Fruit fly (Drosophila melanogaster): ENCODE measurements around the gene Vha100-4.

Gene Vha100-4

DNA sequence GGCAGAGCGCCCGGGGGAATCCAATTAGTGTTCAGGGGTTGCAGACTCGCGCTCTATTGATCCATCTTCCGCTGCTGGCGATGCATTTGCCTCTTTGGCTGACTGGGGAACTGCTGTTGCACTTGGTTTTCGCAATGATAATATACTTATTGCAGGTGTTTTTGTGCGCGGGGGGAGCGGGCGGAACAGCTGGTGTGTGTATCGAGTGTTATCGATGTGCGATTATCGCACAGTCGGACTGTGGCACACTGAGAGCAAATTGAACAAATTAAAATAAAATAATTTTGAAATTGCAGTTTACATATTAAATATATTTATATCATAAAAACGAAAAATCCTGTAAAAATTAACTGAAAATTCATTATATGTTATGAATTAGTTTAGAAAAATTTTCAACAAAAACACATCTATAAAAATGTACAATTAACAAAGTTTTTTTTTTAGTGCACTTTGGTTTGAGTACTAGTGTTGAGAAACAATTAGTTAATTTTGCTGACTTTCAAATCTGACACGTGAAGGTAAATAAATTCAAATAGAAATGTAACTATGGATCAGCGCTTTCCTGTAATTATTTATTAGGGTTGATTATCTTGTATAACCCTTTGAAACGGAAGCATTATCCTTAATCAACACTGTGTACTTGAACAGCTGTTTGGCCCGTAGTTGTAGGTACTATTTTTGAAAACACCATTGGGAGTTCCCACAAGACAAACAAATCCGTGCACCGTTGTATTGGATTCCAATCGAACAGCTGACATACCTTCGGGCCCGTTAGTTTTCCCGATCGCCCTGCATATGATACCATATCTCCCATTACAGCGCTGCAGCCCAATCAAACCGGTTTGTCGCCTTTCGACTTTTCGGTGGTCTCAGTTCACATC lies 13.2 kb upstream of the Vha100-4 start, which contains the start of the genes Wdr37 and koko:
Wdr37 (minus strand) TSS at position 168 of the 881 bp plus-strand sequence.
koko (plus strand) TSS at position 478 of the 881 bp plus-strand sequence.
- TF ChIP-seq dmrt93B (GFP tag; optimal IDR thresholded peaks at IDR 0.05) = peak; percentile 92
- peak; percentile 88 for TF ChIP-seq Dfd (GFP tag; optimal IDR thresholded peaks at IDR 0.05)
- TF ChIP-seq foxo (GFP tag; optimal IDR thresholded peaks at IDR 0.05) = peak in 1 of 2 experiments; percentile 98
- TF ChIP-seq sage (GFP tag; optimal IDR thresholded peaks at IDR 0.05) = peak; percentile 79
- peak; percentile 95 for TF ChIP-seq rgr (GFP tag; optimal IDR thresholded peaks at IDR 0.05)
- no peak for TF ChIP-seq Mio (GFP tag; optimal IDR thresholded peaks at IDR 0.05)
- TF ChIP-seq dl (GFP tag; optimal IDR thresholded peaks at IDR 0.05; ENCODE audit: insufficient read depth in 1 of 2, partially characterized antibody in 2 of 2) = no peak
- peak; percentile 93 for TF ChIP-seq Hr83 (GFP tag; optimal IDR thresholded peaks at IDR 0.05; ENCODE audit: poor library complexity, severe bottlenecking)
- TF ChIP-seq CG9705 (GFP tag; optimal IDR thresholded peaks at IDR 0.05) = peak; percentile 88
- peak; percentile 94 for TF ChIP-seq psq (GFP tag; optimal IDR thresholded peaks at IDR 0.05)
- TF ChIP-seq lola (GFP tag; optimal IDR thresholded peaks at IDR 0.05) = no peak
- no peak for TF ChIP-seq tai (GFP tag; optimal IDR thresholded peaks at IDR 0.05)
- TF ChIP-seq brk (GFP tag; optimal IDR thresholded peaks at IDR 0.05) = peak; percentile 96
- TF ChIP-seq Dif (GFP tag; optimal IDR thresholded peaks at IDR 0.05; ENCODE audit: partially characterized antibody) = no peak
- TF ChIP-seq Vsx2 (GFP tag; optimal IDR thresholded peaks at IDR 0.05; ENCODE audit: partially characterized antibody) = no peak
- no peak for TF ChIP-seq pan (optimal IDR thresholded peaks at IDR 0.05)
- peak; percentile 54 for TF ChIP-seq Rel (GFP tag; optimal IDR thresholded peaks at IDR 0.05)
- TF ChIP-seq Rel (tag; optimal IDR thresholded peaks at IDR 0.05) = peak; percentile 91
- TF ChIP-seq h (GFP tag; optimal IDR thresholded peaks at IDR 0.05) = peak; percentile 92
- TF ChIP-seq Hnf4 (GFP tag; optimal IDR thresholded peaks at IDR 0.05) = peak; percentile 96
- peak; percentile 97 for TF ChIP-seq OdsH (GFP tag; optimal IDR thresholded peaks at IDR 0.05)
- no peak for TF ChIP-seq Myc (optimal IDR thresholded peaks at IDR 0.05)
- no peak for TF ChIP-seq CrebA (GFP tag; optimal IDR thresholded peaks at IDR 0.05; ENCODE audit: borderline replicate concordance)
- TF ChIP-seq sv (GFP tag; optimal IDR thresholded peaks at IDR 0.05) = peak; percentile 92
- peak; percentile 78 for TF ChIP-seq CG32264 (GFP tag; optimal IDR thresholded peaks at IDR 0.05)
- peak; percentile 78 for TF ChIP-seq ey (GFP tag; optimal IDR thresholded peaks at IDR 0.05)
- TF ChIP-seq HLH106 (tag; optimal IDR thresholded peaks at IDR 0.05) = peak; percentile 98
- TF ChIP-seq woc (GFP tag; optimal IDR thresholded peaks at IDR 0.05) = peak; percentile 79
- TF ChIP-seq usp (GFP tag; optimal IDR thresholded peaks at IDR 0.05) = no peak
- TF ChIP-seq N (GFP tag; optimal IDR thresholded peaks at IDR 0.05) = no peak
- peak; percentile 94 for TF ChIP-seq Jra (GFP tag; optimal IDR thresholded peaks at IDR 0.05)
- TF ChIP-seq Sp1 (GFP tag; optimal IDR thresholded peaks at IDR 0.05) = peak; percentile 98
- peak; percentile 91 for TF ChIP-seq fru (GFP tag; optimal IDR thresholded peaks at IDR 0.05)
- peak; percentile 89 for TF ChIP-seq dsf (GFP tag; optimal IDR thresholded peaks at IDR 0.05; ENCODE audit: borderline replicate concordance)
- TF ChIP-seq Hr78 (GFP tag; optimal IDR thresholded peaks at IDR 0.05) = no peak
- peak; percentile 79 for TF ChIP-seq GATAd (GFP tag; optimal IDR thresholded peaks at IDR 0.05)
- TF ChIP-seq Abd-B (GFP tag; optimal IDR thresholded peaks at IDR 0.05) = no peak
- peak; percentile 75 for TF ChIP-seq br (GFP tag; optimal IDR thresholded peaks at IDR 0.05)
- TF ChIP-seq jim (GFP tag; optimal IDR thresholded peaks at IDR 0.05) = peak; percentile 21

DNA sequence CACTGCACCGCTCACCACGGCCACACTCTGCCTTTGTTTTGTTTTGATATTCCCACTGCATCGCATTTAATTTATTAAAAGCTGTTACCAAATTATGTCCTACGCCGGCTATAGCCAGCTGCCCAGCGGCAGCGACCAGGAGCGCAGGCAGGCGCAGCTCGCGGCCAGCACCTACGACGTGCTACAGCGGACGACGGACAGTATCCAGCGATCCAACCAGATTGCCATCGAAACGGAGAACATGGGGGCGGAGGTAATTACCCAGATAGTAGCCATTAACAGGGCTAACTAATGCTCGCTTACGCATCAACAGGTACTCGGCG lies 10.1 kb upstream of the Vha100-4 start:
- TF ChIP-seq Rel (GFP tag; optimal IDR thresholded peaks at IDR 0.05) (no peak), Rel (tag; optimal IDR thresholded peaks at IDR 0.05) (peak; percentile 1), CrebA (GFP tag; optimal IDR thresholded peaks at IDR 0.05; ENCODE audit: borderline replicate concordance) (no peak)

All from whole organism, wandering third instar larva.